Fruit fly (Drosophila melanogaster) whole organism, adult: ENCODE measurements around the gene CG4968.

Experiments used
- CG11617 ChIP-seq: fragments of 200-800 bp; sonication (Bioruptor generic); optimal IDR thresholded peaks from 2 replicates; lab custom pipeline; 2017; ENCODE audit warnings: mild to moderate bottlenecking, missing biosample characterization, missing genetic modification reagents, missing genetic modification characterization
- CG12768 ChIP-seq: fragments of 200-800 bp; sonication (Bioruptor generic); optimal IDR thresholded peaks from 2 replicates; lab custom pipeline; 2017; ENCODE audit warnings: missing biosample characterization, missing genetic modification characterization, mild to moderate bottlenecking, moderate library complexity, missing genetic modification reagents
- CG14711 ChIP-seq: fragments of 200-800 bp; sonication (Bioruptor generic); optimal IDR thresholded peaks from 2 replicates; lab custom pipeline; 2018; ENCODE audit warnings: missing biosample characterization, mild to moderate bottlenecking, missing genetic modification characterization, moderate library complexity
- CG1620 ChIP-seq: fragments of 200-800 bp; sonication (Bioruptor generic); optimal IDR thresholded peaks from 2 replicates; lab custom pipeline; 2016; ENCODE audit warnings: missing biosample characterization, missing genetic modification characterization
- CG33017 ChIP-seq: fragments of 200-800 bp; sonication (Bioruptor generic); optimal IDR thresholded peaks from 2 replicates; lab custom pipeline; 2018; ENCODE audit warnings: missing biosample characterization, mild to moderate bottlenecking, missing genetic modification characterization, moderate library complexity
- CG5204 ChIP-seq: fragments of 200-800 bp; sonication (Bioruptor generic); optimal IDR thresholded peaks from 2 replicates; lab custom pipeline; 2016; ENCODE audit warnings: missing biosample characterization, missing genetic modification characterization
- CG7045 ChIP-seq: fragments of 200-800 bp; sonication (Bioruptor generic); optimal IDR thresholded peaks from 2 replicates; lab custom pipeline; 2017; ENCODE audit warnings: missing biosample characterization, mild to moderate bottlenecking, missing genetic modification characterization
- CG7101 ChIP-seq: fragments of 200-800 bp; sonication (Bioruptor generic); optimal IDR thresholded peaks from 2 replicates; lab custom pipeline; 2018; ENCODE audit warnings: missing biosample characterization, mild to moderate bottlenecking, missing genetic modification characterization, moderate library complexity
- Clk ChIP-seq: fragments of 200-800 bp; sonication (Bioruptor generic); optimal IDR thresholded peaks from 2 replicates; lab custom pipeline; 2017; ENCODE audit warnings: missing biosample characterization, missing genetic modification characterization
- Crg-1 ChIP-seq: fragments of 200-800 bp; sonication (Bioruptor generic); optimal IDR thresholded peaks from 2 replicates; lab custom pipeline; 2016; ENCODE audit warnings: missing biosample characterization, missing genetic modification characterization
- Hr96 ChIP-seq: fragments of 200-800 bp; sonication (Bioruptor generic); optimal IDR thresholded peaks from 2 replicates; lab custom pipeline; 2016; ENCODE audit warnings: missing biosample characterization, missing genetic modification characterization
- Mnt ChIP-seq: fragments of 200-800 bp; sonication (Bioruptor generic); optimal IDR thresholded peaks from 2 replicates; lab custom pipeline; 2016; ENCODE audit warnings: missing biosample characterization, mild to moderate bottlenecking, missing genetic modification characterization
- bab1 ChIP-seq: fragments of 200-800 bp; sonication (Bioruptor generic); optimal IDR thresholded peaks from 3 replicates; lab custom pipeline; 2019; ENCODE audit warnings: missing biosample characterization, mild to moderate bottlenecking, missing genetic modification characterization, moderate library complexity
- cic ChIP-seq: fragments of 200-800 bp; sonication (Bioruptor generic); optimal IDR thresholded peaks from 2 replicates; lab custom pipeline; 2017; ENCODE audit warnings: missing biosample characterization, mild to moderate bottlenecking, missing genetic modification characterization, moderate library complexity
- cnc ChIP-seq, 2 experiments: fragments of >200 bp; optimal IDR thresholded peaks; 2 replicates each; lab custom pipeline; 2017
- kay ChIP-seq: fragments of 200-800 bp; sonication (Bioruptor generic); peaks from one replicate; lab custom pipeline; 2016; ENCODE audit warnings: missing biosample characterization, missing genetic modification characterization, borderline replicate concordance
- ovo ChIP-seq: fragments of 200-800 bp; sonication (Bioruptor generic); optimal IDR thresholded peaks from 2 replicates; lab custom pipeline; 2016; ENCODE audit warnings: missing biosample characterization, missing genetic modification characterization
- pad ChIP-seq: fragments of 200-800 bp; sonication (Bioruptor generic); optimal IDR thresholded peaks from 3 replicates; lab custom pipeline; 2017; ENCODE audit warnings: missing biosample characterization, missing genetic modification characterization, mild to moderate bottlenecking, moderate library complexity, missing genetic modification reagents
- tj ChIP-seq: fragments of 200-800 bp; sonication (Bioruptor generic); optimal IDR thresholded peaks from 3 replicates; lab custom pipeline; 2017; ENCODE audit warnings: missing biosample characterization, mild to moderate bottlenecking, missing genetic modification characterization, moderate library complexity
- toe ChIP-seq: fragments of 200-800 bp; sonication (Bioruptor generic); optimal IDR thresholded peaks from 2 replicates; lab custom pipeline; 2016; ENCODE audit warnings: missing biosample characterization, missing genetic modification characterization

CG4968 gene

dm6 chr2L:10320174-10320775, 13.6 kb downstream of the CG4968 start:
- TF ChIP-seq toe (GFP tag; lab: Kevin White, UChicago) (no peak), cnc (optimal IDR thresholded peaks at IDR 0.05; lab: Kevin White, UChicago) (no peak), kay (peak; percentile 93), cic (GFP tag; lab: Kevin White, UChicago) (peak; percentile 64)

dm6 chr2L:10321036-10321583, 14.4 kb downstream of the CG4968 start:
- peak; percentile 6 for TF ChIP-seq CG14711 (tag; lab: Kevin White, UChicago)
- no peak for TF ChIP-seq CG5204

dm6 chr2L:10321612-10322011, 14.9 kb downstream of the CG4968 start:
- TF ChIP-seq cic (GFP tag; lab: Kevin White, UChicago) (peak; percentile 90), CG33017 (tag; lab: Kevin White, UChicago) (peak; percentile 82), cnc (optimal IDR thresholded peaks at IDR 0.05; lab: Kevin White, UChicago) (no peak), CG11617 (GFP tag; lab: Kevin White, UChicago) (peak; percentile 36), CG7101 (tag; lab: Kevin White, UChicago) (peak; percentile 25), Clk (GFP tag; lab: Kevin White, UChicago) (no peak), tj (GFP tag; lab: Kevin White, UChicago) (peak; percentile 45), toe (GFP tag; lab: Kevin White, UChicago) (peak; percentile 47), CG1620 (GFP tag; lab: Kevin White, UChicago) (no peak), Mnt (GFP tag; lab: Kevin White, UChicago) (peak; percentile 47), CG14711 (tag; lab: Kevin White, UChicago) (peak; percentile 17), ovo (peak; percentile 48), bab1 (GFP tag; lab: Kevin White, UChicago) (peak; percentile 70), kay (peak; percentile 99), CG12768 (GFP tag; lab: Kevin White, UChicago) (peak; percentile 97)

- TF ChIP-seq CG7101 (tag; lab: Kevin White, UChicago) (no peak), CG7045 (GFP tag; lab: Kevin White, UChicago) (no peak), cnc (optimal IDR thresholded peaks at IDR 0.05; lab: Kevin White, UChicago) (no peak), Hr96 (GFP tag; lab: Kevin White, UChicago) (no peak), CG12768 (GFP tag; lab: Kevin White, UChicago) (no peak), pad (GFP tag; lab: Kevin White, UChicago) (no peak), kay (no peak), CG14711 (tag; lab: Kevin White, UChicago) (no peak), Crg-1 (GFP tag; lab: Kevin White, UChicago) (no peak), CG33017 (tag; lab: Kevin White, UChicago) (no peak), ovo (no peak), Clk (GFP tag; lab: Kevin White, UChicago) (no peak)
Measured at dm6 chr2L:10322176-10322575, 15.5 kb downstream of the CG4968 start, which contains the start of gene CG4995. TSS of gene CG4995 (plus strand) at chr2L:10322476.

- TF ChIP-seq pad (GFP tag; lab: Kevin White, UChicago) (no peak), Clk (GFP tag; lab: Kevin White, UChicago) (no peak), Mnt (GFP tag; lab: Kevin White, UChicago) (no peak), kay (peak; percentile 69)
Measured at dm6 chr2L:10322773-10323487, 16.2 kb downstream of the CG4968 start, which contains the start of gene CG5381. TSS of gene CG5381 (minus strand) at chr2L:10323102.

dm6 chr2L:10327790-10328189, 21.1 kb downstream of the CG4968 start, which contains the start of gene RnrL:
TSS of gene RnrL (minus strand) at chr2L:10327943.
- TF ChIP-seq kay (peak; percentile 82), CG5204 (no peak), CG7045 (GFP tag; lab: Kevin White, UChicago) (no peak), CG33017 (tag; lab: Kevin White, UChicago) (no peak), ovo (no peak)

- TF ChIP-seq Crg-1 (GFP tag; lab: Kevin White, UChicago) (no peak), kay (peak; percentile 0), Mnt (GFP tag; lab: Kevin White, UChicago) (peak; percentile 10), ovo (no peak), bab1 (GFP tag; lab: Kevin White, UChicago) (no peak), toe (GFP tag; lab: Kevin White, UChicago) (no peak), CG14711 (tag; lab: Kevin White, UChicago) (peak; percentile 26), cic (GFP tag; lab: Kevin White, UChicago) (no peak), Hr96 (GFP tag; lab: Kevin White, UChicago) (no peak), tj (GFP tag; lab: Kevin White, UChicago) (no peak), CG5204 (no peak), Clk (GFP tag; lab: Kevin White, UChicago) (no peak), CG7101 (tag; lab: Kevin White, UChicago) (peak; percentile 44), CG33017 (tag; lab: Kevin White, UChicago) (peak; percentile 40), CG7045 (GFP tag; lab: Kevin White, UChicago) (no peak), CG12768 (GFP tag; lab: Kevin White, UChicago) (no peak)
Measured at dm6 chr2L:10331066-10331847, 24.5 kb downstream of the CG4968 start, which contains the start of the genes Schip1 and Cox10. TSS of gene Schip1 (minus strand) at chr2L:10331116. TSS of gene Cox10 (plus strand) at chr2L:10331471.
